Worm (Caenorhabditis elegans) whole organism, late embryonic: ENCODE results near the gene H04D03.4.

Experiments used
- C08G9.2 ChIP-seq: sonication (generic microtip); optimal IDR thresholded peaks from 2 replicates; lab custom pipeline; 2016; ENCODE audit warnings: mild to moderate bottlenecking, missing genetic modification characterization, moderate library complexity, missing compliant biosample characterization
- C38D4.7 ChIP-seq: fragments of 200-800 bp; sonication (Bioruptor generic); optimal IDR thresholded peaks from 2 replicates; lab custom pipeline; 2018; ENCODE audit warnings: mild to moderate bottlenecking, missing genetic modification characterization, moderate library complexity, missing compliant biosample characterization
- Y22D7AL.16 ChIP-seq: sonication (generic microtip); optimal IDR thresholded peaks from 2 replicates; lab custom pipeline; 2016; ENCODE audit warnings: missing genetic modification characterization, missing compliant biosample characterization
- ahr-1 ChIP-seq: sonication (generic microtip); optimal IDR thresholded peaks from 2 replicates; lab custom pipeline; 2016; ENCODE audit warnings: missing genetic modification characterization, missing compliant biosample characterization
- ceh-14 ChIP-seq: sonication (generic microtip); optimal IDR thresholded peaks from 2 replicates; lab custom pipeline; 2016; ENCODE audit warnings: missing genotype, missing genetic modification characterization, missing compliant biosample characterization
- ceh-18 ChIP-seq: sonication (generic microtip); optimal IDR thresholded peaks from 2 replicates; lab custom pipeline; 2016; ENCODE audit warnings: missing genetic modification characterization, missing compliant biosample characterization
- ceh-19 ChIP-seq: fragments of 200-800 bp; sonication (Bioruptor generic); optimal IDR thresholded peaks from 2 replicates; lab custom pipeline; 2018; ENCODE audit warnings: mild to moderate bottlenecking, missing genetic modification characterization, missing compliant biosample characterization
- ceh-22 ChIP-seq: sonication (generic microtip); optimal IDR thresholded peaks from 2 replicates; lab custom pipeline; 2017; ENCODE audit warnings: missing biosample characterization, missing genetic modification characterization
- ceh-24 ChIP-seq: sonication (generic microtip); optimal IDR thresholded peaks from 2 replicates; lab custom pipeline; 2016; ENCODE audit warnings: mild to moderate bottlenecking, missing genetic modification characterization, missing compliant biosample characterization
- ceh-34 ChIP-seq: sonication (generic microtip); optimal IDR thresholded peaks from 2 replicates; lab custom pipeline; 2016; ENCODE audit warnings: mild to moderate bottlenecking, missing genetic modification characterization, missing compliant biosample characterization
- ceh-6 ChIP-seq: fragments of 200-800 bp; sonication (Bioruptor generic); optimal IDR thresholded peaks from 2 replicates; lab custom pipeline; 2018; ENCODE audit warnings: mild to moderate bottlenecking, missing genetic modification characterization, missing compliant biosample characterization
- elt-4 ChIP-seq: sonication (generic microtip); optimal IDR thresholded peaks from 2 replicates; lab custom pipeline; 2016; ENCODE audit warnings: missing genetic modification characterization, missing compliant biosample characterization
- fkh-10 ChIP-seq: fragments of 150-350 bp; optimal IDR thresholded peaks from 2 replicates; lab custom pipeline; 2014; ENCODE audit warnings: missing biosample characterization, missing genetic modification reagents, missing genetic modification characterization
- hlh-8 ChIP-seq: sonication (generic microtip); optimal IDR thresholded peaks from 2 replicates; lab custom pipeline; 2016; ENCODE audit warnings: missing genotype, missing genetic modification characterization, missing compliant biosample characterization
- lin-11 ChIP-seq: fragments of 200-800 bp; sonication (Bioruptor generic); optimal IDR thresholded peaks from 2 replicates; lab custom pipeline; 2018; ENCODE audit warnings: mild to moderate bottlenecking, missing genetic modification characterization, missing compliant biosample characterization
- nhr-232 ChIP-seq: sonication (generic microtip); optimal IDR thresholded peaks from 2 replicates; lab custom pipeline; 2016; ENCODE audit warnings: missing genetic modification characterization, missing compliant biosample characterization
- npax-4 ChIP-seq: sonication (generic microtip); optimal IDR thresholded peaks from 2 replicates; lab custom pipeline; 2016; ENCODE audit warnings: missing genetic modification characterization, missing compliant biosample characterization
- pat-9 ChIP-seq: fragments of 200-800 bp; sonication (Bioruptor generic); optimal IDR thresholded peaks from 2 replicates; lab custom pipeline; 2018; ENCODE audit warnings: mild to moderate bottlenecking, missing genetic modification characterization, moderate library complexity, missing compliant biosample characterization
- pax-1 ChIP-seq: fragments of 150-350 bp; optimal IDR thresholded peaks from 2 replicates; lab custom pipeline; 2014; ENCODE audit warnings: missing biosample characterization, missing genetic modification characterization
- pha-2 ChIP-seq: sonication (generic microtip); optimal IDR thresholded peaks from 2 replicates; lab custom pipeline; 2017; ENCODE audit warnings: mild to moderate bottlenecking, missing genetic modification characterization, missing compliant biosample characterization
- pha-4 ChIP-seq: fragments of 150-350 bp; optimal IDR thresholded peaks from 2 replicates; lab custom pipeline; 2018; ENCODE audit warnings: missing biosample characterization, missing genetic modification reagents, missing genetic modification characterization
- pros-1 ChIP-seq: fragments of 150-350 bp; optimal IDR thresholded peaks from 2 replicates; lab custom pipeline; 2014; ENCODE audit warnings: missing biosample characterization, missing genetic modification reagents, missing genetic modification characterization
- ref-2 ChIP-seq: sonication (generic microtip); optimal IDR thresholded peaks from 2 replicates; lab custom pipeline; 2016; ENCODE audit warnings: missing genetic modification characterization, missing compliant biosample characterization
- rnt-1 ChIP-seq: sonication (generic microtip); optimal IDR thresholded peaks from 2 replicates; lab custom pipeline; 2016; ENCODE audit warnings: missing genetic modification characterization, missing compliant biosample characterization
- sox-2 ChIP-seq: fragments of 200-800 bp; sonication (Bioruptor generic); IDR thresholded peaks from 2 replicates; pipeline ENCODE4 v1.3.6; 2022; ENCODE audit warnings: missing genetic modification reagents, missing genetic modification characterization, missing compliant biosample characterization
- sox-4 ChIP-seq: sonication (generic microtip); optimal IDR thresholded peaks from 2 replicates; lab custom pipeline; 2017; ENCODE audit warnings: mild to moderate bottlenecking, missing genetic modification characterization, inconsistent platforms, missing compliant biosample characterization
- tbx-2 ChIP-seq: sonication (generic microtip); optimal IDR thresholded peaks from 2 replicates; lab custom pipeline; 2016; ENCODE audit warnings: missing genetic modification characterization, missing compliant biosample characterization
- tbx-7 ChIP-seq: sonication (generic microtip); optimal IDR thresholded peaks from 2 replicates; lab custom pipeline; 2016; ENCODE audit warnings: missing genotype, missing genetic modification characterization, missing compliant biosample characterization
- ttx-3 ChIP-seq: sonication (generic microtip); optimal IDR thresholded peaks from 2 replicates; lab custom pipeline; 2016; ENCODE audit warnings: missing genetic modification reagents, missing genetic modification characterization, missing compliant biosample characterization
- unc-3 ChIP-seq, 2 experiments: fragments of 200-800 bp in 1 of 2; sonication (Bioruptor generic) in 1 of 2; sonication (generic microtip) in 1 of 2; conservative IDR thresholded peaks in 1 of 2; optimal IDR thresholded peaks in 1 of 2; 2 replicates each; pipeline versions ENCODE4 v1.3.6 to Lab custom; 2016 to 2022; ENCODE audit warnings: missing compliant biosample characterization in 2 of 2, missing genetic modification characterization in 2 of 2, missing genetic modification reagents in 1 of 2
- unc-42 ChIP-seq: sonication (generic microtip); optimal IDR thresholded peaks from 2 replicates; lab custom pipeline; 2016; ENCODE audit warnings: missing genotype, missing genetic modification characterization, missing compliant biosample characterization
- unc-55 ChIP-seq: sonication (generic microtip); optimal IDR thresholded peaks from 2 replicates; lab custom pipeline; 2017; ENCODE audit warnings: missing biosample characterization, missing genetic modification reagents, missing genetic modification characterization
- zip-5 ChIP-seq: sonication (generic microtip); optimal IDR thresholded peaks from 2 replicates; lab custom pipeline; 2016; ENCODE audit warnings: missing genetic modification characterization, missing compliant biosample characterization

Gene H04D03.4

DNA sequence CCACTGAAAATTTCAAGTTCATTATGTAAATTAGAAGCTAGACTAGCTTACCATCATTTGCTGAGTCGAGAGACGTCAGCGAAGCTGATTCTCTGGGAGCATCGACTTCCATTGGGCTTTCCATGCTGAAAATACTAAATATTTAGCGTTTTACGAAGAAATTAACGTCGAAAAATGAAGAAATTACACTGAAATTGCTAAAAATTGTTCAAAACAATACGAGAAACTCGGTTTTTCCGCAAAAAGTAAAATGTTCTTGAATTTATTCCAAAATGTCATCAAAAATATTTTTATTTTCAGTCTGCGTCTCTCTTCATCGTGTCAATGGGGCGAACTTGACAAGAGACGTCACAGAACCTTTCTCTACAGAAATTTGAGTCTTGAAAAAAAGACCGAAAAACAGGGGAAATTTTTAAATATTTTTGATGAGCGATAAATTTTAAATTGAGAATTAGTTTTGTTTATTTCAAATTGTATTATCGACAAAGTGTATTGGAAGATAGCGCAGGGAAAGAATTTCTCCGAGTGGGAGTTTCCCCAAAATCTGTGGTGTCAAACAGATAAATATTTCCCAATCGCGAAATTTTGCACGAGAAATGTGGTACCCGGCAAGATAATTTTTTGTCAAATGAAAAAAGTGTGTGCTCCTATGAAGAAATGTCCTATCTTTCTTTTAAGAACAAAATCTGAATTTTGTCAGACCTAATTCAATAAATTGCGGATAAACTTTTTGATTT is 9.7 kb upstream of the H04D03.4 start, which contains the start of gene ecps-1 (continued):
- TF ChIP-seq sox-2 (GFP tag; lab: Robert Waterston, UW) (no peak), unc-42 (tag; lab: Kevin White, UChicago) (peak; percentile 70), ceh-14 (peak; percentile 78), ceh-19 (GFP tag; lab: Kevin White, UChicago) (no peak), pha-2 (tag; lab: Kevin White, UChicago) (no peak), pat-9 (tag; lab: Kevin White, UChicago) (no peak), ceh-22 (no peak), npax-4 (tag; lab: Kevin White, UChicago) (no peak), zip-5 (tag; lab: Kevin White, UChicago) (peak; percentile 89), pax-1 (tag; lab: Kevin White, UChicago) (peak; percentile 47), elt-4 (tag; lab: Kevin White, UChicago) (no peak), fkh-10 (GFP tag; lab: Kevin White, UChicago) (no peak), pros-1 (tag; lab: Kevin White, UChicago) (no peak), ceh-6 (GFP tag; lab: Kevin White, UChicago) (no peak), tbx-2 (tag; lab: Kevin White, UChicago) (peak; percentile 97), unc-3 (GFP tag; conservative IDR thresholded peaks at IDR 0.05; lab: Robert Waterston, UW) (peak; percentile 44; the same call in 1 of the 2 replicates), unc-3 (tag; optimal IDR thresholded peaks at IDR 0.05; lab: Kevin White, UChicago) (no peak), ceh-34 (peak; percentile 79), tbx-7 (tag; lab: Kevin White, UChicago) (peak; percentile 93), unc-55 (GFP tag; lab: Kevin White, UChicago) (peak; percentile 15), C38D4.7 (no peak), hlh-8 (tag; lab: Kevin White, UChicago) (peak; percentile 42), ceh-18 (tag; lab: Kevin White, UChicago) (peak; percentile 30), nhr-232 (tag; lab: Kevin White, UChicago) (no peak), ref-2 (tag; lab: Kevin White, UChicago) (peak; percentile 93), lin-11 (tag; lab: Kevin White, UChicago) (no peak)

DNA sequence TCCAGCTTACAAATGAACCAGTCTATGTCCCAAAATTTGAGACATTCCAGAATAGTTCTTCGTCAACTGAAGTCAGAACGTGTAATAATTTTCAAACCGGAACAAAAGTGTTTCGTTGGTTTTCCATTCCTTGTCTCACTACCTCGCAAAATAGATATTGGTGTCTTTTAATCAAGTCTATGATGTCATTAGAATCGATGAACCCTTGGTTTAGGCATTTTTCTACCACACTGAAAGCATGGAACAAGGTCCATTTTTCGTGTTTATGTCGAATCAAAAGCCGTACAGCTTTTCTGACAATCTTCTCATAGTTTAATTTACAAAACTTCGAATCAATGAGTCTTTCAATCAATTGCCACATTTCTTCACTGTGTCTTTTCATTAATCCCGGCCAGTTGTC is 4.2 kb downstream of the H04D03.4 start, which contains the start of gene H04D03.7:
Gene H04D03.7 (minus strand): TSS at position 101 of the 400 bp plus-strand sequence.
- TF ChIP-seq pat-9 (tag; lab: Kevin White, UChicago) (no peak), Y22D7AL.16 (tag; lab: Kevin White, UChicago) (no peak), tbx-2 (tag; lab: Kevin White, UChicago) (no peak), pha-4 (tag; lab: Kevin White, UChicago) (no peak), ttx-3 (tag; lab: Kevin White, UChicago) (no peak), pax-1 (tag; lab: Kevin White, UChicago) (no peak)

DNA sequence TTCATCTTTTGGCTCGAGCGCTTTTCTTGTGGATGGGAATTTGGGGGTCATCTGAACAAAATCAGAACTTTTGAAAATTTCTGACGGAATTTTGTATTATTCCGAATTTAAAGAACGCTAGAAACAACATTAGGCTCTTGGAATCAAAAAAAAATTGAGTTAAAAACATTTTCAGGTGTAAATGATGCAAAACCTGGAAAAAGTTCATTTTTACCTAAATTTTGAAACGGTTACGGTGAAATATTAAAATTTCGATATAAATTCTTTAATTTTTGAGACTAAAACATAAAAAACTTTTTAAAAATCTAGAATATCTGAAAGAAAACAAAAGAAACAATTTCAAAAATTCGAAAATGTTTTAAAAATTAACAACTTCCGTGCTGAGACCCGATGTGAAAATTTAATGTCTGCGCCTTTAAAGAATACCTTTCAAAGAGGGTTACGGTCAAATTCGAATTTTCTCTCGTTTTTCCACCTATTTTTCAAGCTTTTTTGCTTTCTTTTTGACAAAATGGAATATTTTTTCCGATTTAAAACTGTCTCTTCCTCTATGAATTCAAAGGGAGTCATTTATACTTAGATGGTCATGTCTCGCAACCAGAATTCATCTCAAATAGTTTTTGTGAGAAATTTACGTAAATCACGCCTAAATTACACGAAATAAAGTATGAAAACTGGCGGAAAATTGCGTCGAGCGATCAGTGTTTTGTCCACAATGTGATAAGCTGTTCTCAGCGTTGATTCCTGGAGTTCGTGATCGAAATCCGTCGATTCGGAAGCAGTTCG is 8.4 kb downstream of the H04D03.4 start, which contains the start of the genes H04D03.2 and ecps-2:
Gene H04D03.2 (minus strand): TSS at position 51 of the 786 bp plus-strand sequence.
Gene ecps-2 (plus strand): TSS at position 736 of the 786 bp plus-strand sequence.
- TF ChIP-seq unc-42 (tag; lab: Kevin White, UChicago) (no peak), ahr-1 (no peak), unc-55 (GFP tag; lab: Kevin White, UChicago) (no peak), rnt-1 (tag; lab: Kevin White, UChicago) (no peak), ceh-6 (GFP tag; lab: Kevin White, UChicago) (no peak), pha-4 (tag; lab: Kevin White, UChicago) (no peak), C08G9.2 (tag; lab: Kevin White, UChicago) (no peak), pat-9 (tag; lab: Kevin White, UChicago) (no peak), lin-11 (tag; lab: Kevin White, UChicago) (no peak), ceh-24 (tag; lab: Kevin White, UChicago) (no peak), Y22D7AL.16 (tag; lab: Kevin White, UChicago) (no peak), ceh-18 (tag; lab: Kevin White, UChicago) (no peak), sox-4 (tag; lab: Kevin White, UChicago) (no peak)
